Fruit fly (Drosophila melanogaster): ENCODE measurements around the gene CG5612.

Gene CG5612

dm6 chr3R:27625911-27626310, at the start of gene CG5612:
CG5612 (minus strand) TSS chr3R:27626011.
- TF ChIP-seq CG32006 (GFP tag; optimal IDR thresholded peaks at IDR 0.05) (no peak), fd85E (GFP tag; optimal IDR thresholded peaks at IDR 0.05) (no peak), Sox102F (GFP tag; optimal IDR thresholded peaks at IDR 0.05) (no peak), Ets21C (GFP tag; optimal IDR thresholded peaks at IDR 0.05) (no peak), Gug (GFP tag; IDR thresholded peaks at IDR 0.05) (no peak), Blimp-1 (GFP tag; optimal IDR thresholded peaks at IDR 0.05) (no peak), fkh (GFP tag; optimal IDR thresholded peaks at IDR 0.05) (no peak)

- TF ChIP-seq Eip78C (GFP tag) (no peak), CG3032 (tag; optimal IDR thresholded peaks at IDR 0.05) (no peak), CG6808 (GFP tag; optimal IDR thresholded peaks at IDR 0.05) (no peak), CG6163 (GFP tag; IDR thresholded peaks at IDR 0.05) (no peak), dac (GFP tag; optimal IDR thresholded peaks at IDR 0.05) (no peak), CG15336 (GFP tag; IDR thresholded peaks at IDR 0.05) (no peak), lz (GFP tag; optimal IDR thresholded peaks at IDR 0.05) (no peak), cyc (GFP tag; optimal IDR thresholded peaks at IDR 0.05) (no peak), Sox15 (GFP tag; optimal IDR thresholded peaks at IDR 0.05) (no peak), CG6276 (GFP tag; optimal IDR thresholded peaks at IDR 0.05) (no peak), CG4318 (GFP tag; optimal IDR thresholded peaks at IDR 0.05) (no peak), CG34406 (GFP tag; optimal IDR thresholded peaks at IDR 0.05) (no peak), Ets21C (GFP tag; optimal IDR thresholded peaks at IDR 0.05) (no peak), dsx (GFP tag; optimal IDR thresholded peaks at IDR 0.05; ENCODE audit: poor library complexity, severe bottlenecking) (no peak), spab (GFP tag; optimal IDR thresholded peaks at IDR 0.05) (no peak), Hr4 (GFP tag; optimal IDR thresholded peaks at IDR 0.05) (no peak), eg (GFP tag; IDR thresholded peaks at IDR 0.05) (no peak), fd85E (GFP tag; optimal IDR thresholded peaks at IDR 0.05) (no peak)
These were observed 37.0 kb upstream of the CG5612 start for dm6 chr3R:27662857-27663256.

DNA sequence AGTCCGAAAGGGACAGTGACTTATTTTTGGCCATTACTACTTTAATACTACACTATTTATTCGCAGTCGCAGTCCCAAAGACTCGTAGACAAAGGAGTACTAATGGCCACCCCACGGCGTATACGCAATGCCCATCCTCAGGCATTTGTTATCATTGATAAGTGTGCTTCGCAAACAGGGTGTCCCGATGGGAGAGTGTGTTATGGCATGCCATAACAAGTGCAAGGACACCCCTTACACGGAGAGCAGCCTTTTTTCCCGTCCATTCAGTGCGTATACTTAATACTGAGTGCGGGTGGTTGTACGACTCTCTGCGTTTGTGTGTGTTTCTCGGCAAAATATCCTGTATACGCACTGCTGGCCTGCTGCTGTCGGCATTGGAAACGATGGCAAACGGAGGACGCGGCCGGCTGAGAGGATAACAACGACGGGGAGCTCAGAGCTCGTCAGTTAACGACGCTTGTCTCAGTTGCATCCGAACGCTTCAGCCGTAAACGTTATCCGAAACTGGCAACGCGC, 36.2 kb upstream of the CG5612 start, which contains the start of gene unc80:
TSS of gene unc80 (plus strand) at position 469 of the 519 bp plus-strand sequence.
- TF ChIP-seq Eip78C (GFP tag) (no peak), CG34406 (GFP tag; optimal IDR thresholded peaks at IDR 0.05) (no peak), CG9139 (GFP tag; optimal IDR thresholded peaks at IDR 0.05) (no peak), svp (GFP tag) (no peak), Gug (GFP tag; IDR thresholded peaks at IDR 0.05) (no peak), net (GFP tag; optimal IDR thresholded peaks at IDR 0.05) (no peak), CG7368 (GFP tag; optimal IDR thresholded peaks at IDR 0.05) (no peak), CG4318 (GFP tag; optimal IDR thresholded peaks at IDR 0.05) (no peak)

DNA sequence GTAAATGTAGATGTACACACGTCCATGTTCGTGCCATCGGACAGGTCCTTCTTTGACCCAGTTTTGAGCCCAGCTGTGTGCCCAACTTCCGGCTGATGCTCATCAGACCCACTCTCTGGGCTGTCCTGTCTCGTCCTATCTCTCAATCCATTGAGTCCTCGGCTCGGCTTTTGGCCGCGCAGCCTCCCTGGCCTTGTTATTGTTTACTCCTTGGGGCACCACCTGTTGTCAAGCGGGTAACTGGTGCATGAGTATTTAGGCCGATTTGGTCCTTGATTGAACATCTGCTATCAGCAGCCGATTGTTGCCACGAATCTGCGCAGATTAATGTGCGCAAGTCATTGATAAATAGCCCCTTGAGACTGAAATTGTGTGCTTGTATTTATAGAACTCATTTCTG, 35.6 kb upstream of the CG5612 start:
- TF ChIP-seq dsx (GFP tag; optimal IDR thresholded peaks at IDR 0.05; ENCODE audit: poor library complexity, severe bottlenecking) (no peak), CG9139 (GFP tag; optimal IDR thresholded peaks at IDR 0.05) (no peak)

dm6 chr3R:27660127-27660579, 34.3 kb upstream of the CG5612 start, which contains the start of gene Mlc1:
Mlc1 (minus strand) TSS chr3R:27660177.
- TF ChIP-seq Sox15 (GFP tag; optimal IDR thresholded peaks at IDR 0.05) (no peak), CG6792 (GFP tag; optimal IDR thresholded peaks at IDR 0.05) (no peak), vri (GFP tag; optimal IDR thresholded peaks at IDR 0.05) (no peak), CG8319 (GFP tag; optimal IDR thresholded peaks at IDR 0.05) (no peak), CG11294 (GFP tag; IDR thresholded peaks at IDR 0.05) (no peak), CG8632 (GFP tag; optimal IDR thresholded peaks at IDR 0.05) (no peak), CG34406 (GFP tag; optimal IDR thresholded peaks at IDR 0.05) (no peak), eg (GFP tag; IDR thresholded peaks at IDR 0.05) (no peak), lz (GFP tag; optimal IDR thresholded peaks at IDR 0.05) (no peak), CG10669 (GFP tag; optimal IDR thresholded peaks at IDR 0.05) (no peak), CG8119 (GFP tag; IDR thresholded peaks at IDR 0.05) (no peak), CG7368 (GFP tag; optimal IDR thresholded peaks at IDR 0.05) (no peak), Hr38 (GFP tag; optimal IDR thresholded peaks at IDR 0.05) (no peak), CG3919 (GFP tag; optimal IDR thresholded peaks at IDR 0.05) (no peak), CG31627 (GFP tag; optimal IDR thresholded peaks at IDR 0.05) (no peak), Eip78C (GFP tag) (no peak), CG3032 (tag; optimal IDR thresholded peaks at IDR 0.05) (no peak), pdm3 (GFP tag; optimal IDR thresholded peaks at IDR 0.05) (no peak), CG16779 (tag; optimal IDR thresholded peaks at IDR 0.05) (no peak)
